Fruit fly (Drosophila melanogaster) whole organism, embryonic: ENCODE measurements around the gene Cyp311a1.

Experiments
- Antp ChIP-seq: fragments of 200-800 bp; sonication (Bioruptor generic); optimal IDR thresholded peaks from 3 replicates; lab custom pipeline; 2016; ENCODE audit warnings: missing biosample characterization, missing genetic modification characterization
- Atf3 ChIP-seq: fragments of 200-800 bp; sonication (Bioruptor generic); optimal IDR thresholded peaks from 3 replicates; lab custom pipeline; 2016; ENCODE audit warnings: missing biosample characterization, missing genetic modification characterization
- Blimp-1 ChIP-seq: fragments of 200-800 bp; sonication (Bioruptor generic); optimal IDR thresholded peaks from 3 replicates; lab custom pipeline; 2018; ENCODE audit warnings: missing biosample characterization, missing genetic modification characterization, mild to moderate bottlenecking, moderate library complexity, missing genetic modification reagents
- CG10979 ChIP-seq: fragments of 200-800 bp; sonication (Bioruptor generic); optimal IDR thresholded peaks from 2 replicates; lab custom pipeline; 2018; ENCODE audit warnings: missing biosample characterization, mild to moderate bottlenecking, missing genetic modification characterization, moderate library complexity
- CG11085 ChIP-seq: fragments of 200-800 bp; sonication (Bioruptor generic); IDR thresholded peaks from 2 replicates; pipeline ENCODE4 v1.3.6; 2022; ENCODE audit warnings: missing biosample characterization, missing genetic modification characterization
- CG13287 ChIP-seq: fragments of 200-800 bp; sonication (Bioruptor generic); IDR thresholded peaks from 2 replicates; pipeline ENCODE4 v1.3.6; 2022; ENCODE audit warnings: missing biosample characterization, missing genetic modification characterization; ENCODE audit not compliant: partially characterized antibody
- CG13624 ChIP-seq: fragments of 200-800 bp; sonication (Bioruptor generic); optimal IDR thresholded peaks from 2 replicates; lab custom pipeline; 2016; ENCODE audit warnings: missing biosample characterization, missing genetic modification characterization
- CG14860 ChIP-seq: fragments of 200-800 bp; sonication (Bioruptor generic); IDR thresholded peaks from 3 replicates; pipeline ENCODE4 v1.3.6; 2022; ENCODE audit warnings: missing biosample characterization, missing genetic modification characterization; ENCODE audit not compliant: partially characterized antibody
- CG17361 ChIP-seq: fragments of 200-800 bp; sonication (Bioruptor generic); IDR thresholded peaks from 3 replicates; pipeline ENCODE4 v1.3.6; 2022; ENCODE audit warnings: missing biosample characterization, missing genetic modification characterization
- CG18599 ChIP-seq: fragments of 200-800 bp; sonication (Bioruptor generic); optimal IDR thresholded peaks from 3 replicates; lab custom pipeline; 2017; ENCODE audit warnings: missing biosample characterization, missing genetic modification characterization, mild to moderate bottlenecking, moderate library complexity, missing genetic modification reagents
- CG2678 ChIP-seq: fragments of 200-800 bp; sonication (Bioruptor generic); optimal IDR thresholded peaks from 3 replicates; lab custom pipeline; 2019; ENCODE audit warnings: missing biosample characterization, mild to moderate bottlenecking, missing genetic modification characterization, moderate library complexity
- CG30403 ChIP-seq: fragments of 200-800 bp; sonication (Bioruptor generic); optimal IDR thresholded peaks from 3 replicates; lab custom pipeline; 2016; ENCODE audit warnings: missing biosample characterization, missing genetic modification characterization
- CG33557 ChIP-seq: fragments of 200-800 bp; sonication (Bioruptor generic); optimal IDR thresholded peaks from 2 replicates; lab custom pipeline; 2019; ENCODE audit warnings: missing biosample characterization, mild to moderate bottlenecking, missing genetic modification characterization, moderate library complexity
- CG4424 ChIP-seq: fragments of 200-800 bp; sonication (Bioruptor generic); optimal IDR thresholded peaks from 3 replicates; lab custom pipeline; 2016; ENCODE audit warnings: missing biosample characterization, missing genetic modification characterization
- CG4820 ChIP-seq: fragments of 200-800 bp; sonication (Bioruptor generic); optimal IDR thresholded peaks from 3 replicates; lab custom pipeline; 2016; ENCODE audit warnings: missing biosample characterization, missing genetic modification characterization
- CG6689 ChIP-seq: fragments of 200-800 bp; sonication (Bioruptor generic); IDR thresholded peaks from 2 replicates; pipeline ENCODE4 v1.3.6; 2022; ENCODE audit warnings: missing biosample characterization, missing genetic modification characterization
- CG7839 ChIP-seq: fragments of 200-800 bp; sonication (Bioruptor generic); optimal IDR thresholded peaks from 3 replicates; lab custom pipeline; 2018; ENCODE audit warnings: missing biosample characterization, mild to moderate bottlenecking, missing genetic modification characterization, moderate library complexity
- CHES-1-like ChIP-seq: fragments of 200-800 bp; sonication (Bioruptor generic); optimal IDR thresholded peaks from 2 replicates; lab custom pipeline; 2016; ENCODE audit warnings: missing biosample characterization, missing genetic modification characterization
- Dp ChIP-seq: fragments of 200-800 bp; sonication (Bioruptor generic); optimal IDR thresholded peaks from 2 replicates; lab custom pipeline; 2018; ENCODE audit warnings: missing biosample characterization, mild to moderate bottlenecking, missing genetic modification characterization, moderate library complexity
- Drgx ChIP-seq: fragments of 200-800 bp; sonication (Bioruptor generic); IDR thresholded peaks from 2 replicates; pipeline ENCODE4 v1.3.6; 2022; ENCODE audit warnings: missing biosample characterization, missing genetic modification characterization
- E2f1 ChIP-seq: fragments of 200-800 bp; sonication (Bioruptor generic); IDR thresholded peaks from 2 replicates; pipeline ENCODE4 v1.3.6; 2022; ENCODE audit warnings: missing biosample characterization, missing genetic modification characterization
- H15 ChIP-seq: fragments of 200-800 bp; sonication (Bioruptor generic); IDR thresholded peaks from 3 replicates; pipeline ENCODE4 v1.3.6; 2022; ENCODE audit warnings: missing biosample characterization, missing genetic modification characterization
- HLHmδ ChIP-seq: fragments of 200-800 bp; sonication (Bioruptor generic); optimal IDR thresholded peaks from 2 replicates; lab custom pipeline; 2018; ENCODE audit warnings: missing biosample characterization, mild to moderate bottlenecking, missing genetic modification characterization, moderate library complexity
- MESR4 ChIP-seq: fragments of 200-800 bp; sonication (Bioruptor generic); optimal IDR thresholded peaks from 2 replicates; lab custom pipeline; 2018; ENCODE audit warnings: missing biosample characterization, mild to moderate bottlenecking, missing genetic modification characterization, moderate library complexity
- Med ChIP-seq: fragments of 200-800 bp; sonication (Bioruptor generic); peaks from one replicate; lab custom pipeline; 2016; ENCODE audit warnings: missing biosample characterization, missing genetic modification characterization, mild to moderate bottlenecking, inconsistent platforms, moderate library complexity
- Oaz ChIP-seq: fragments of 200-800 bp; sonication (Bioruptor generic); IDR thresholded peaks from 2 replicates; pipeline ENCODE4 v1.3.6; 2022; ENCODE audit warnings: missing biosample characterization, missing genetic modification characterization
- Optix ChIP-seq: fragments of 200-800 bp; sonication (Bioruptor generic); IDR thresholded peaks from 3 replicates; pipeline ENCODE4 v1.3.6; 2022; ENCODE audit warnings: missing biosample characterization, missing genetic modification characterization
- Xbp1 ChIP-seq: fragments of 200-800 bp; sonication (Bioruptor generic); optimal IDR thresholded peaks from 3 replicates; lab custom pipeline; 2016; ENCODE audit warnings: missing biosample characterization, mild to moderate bottlenecking, missing genetic modification characterization
- aop ChIP-seq: fragments of 200-800 bp; sonication (Bioruptor generic); IDR thresholded peaks from 2 replicates; pipeline ENCODE4 v1.3.6; 2022; ENCODE audit warnings: missing biosample characterization, missing genetic modification characterization
- az2 ChIP-seq: fragments of 200-800 bp; sonication (Bioruptor generic); optimal IDR thresholded peaks from 3 replicates; lab custom pipeline; 2016; ENCODE audit warnings: missing biosample characterization, missing genetic modification characterization
- bsh ChIP-seq, 2 experiments: fragments of 200-800 bp; sonication (Bioruptor generic); optimal IDR thresholded peaks; 2 replicates each; lab custom pipeline; 2017 to 2018; ENCODE audit warnings: mild to moderate bottlenecking in 2 of 2, missing biosample characterization in 2 of 2, missing genetic modification characterization in 2 of 2, moderate library complexity in 1 of 2
- chif ChIP-seq, 2 experiments: fragments of 200-800 bp; sonication (Bioruptor generic); optimal IDR thresholded peaks; 3 replicates each; lab custom pipeline; 2016; ENCODE audit warnings: missing biosample characterization in 2 of 2, missing genetic modification characterization in 2 of 2
- cwo ChIP-seq: fragments of 200-800 bp; sonication (Bioruptor generic); optimal IDR thresholded peaks from 3 replicates; lab custom pipeline; 2017; ENCODE audit warnings: missing biosample characterization, missing genetic modification characterization, mild to moderate bottlenecking, moderate library complexity, missing genetic modification reagents
- dmrt99B ChIP-seq: fragments of 200-800 bp; sonication (Bioruptor generic); optimal IDR thresholded peaks from 2 replicates; lab custom pipeline; 2018; ENCODE audit warnings: missing biosample characterization, mild to moderate bottlenecking, missing genetic modification characterization, moderate library complexity
- dpn ChIP-seq, 2 experiments: fragments of 200-800 bp; sonication (Bioruptor generic); optimal IDR thresholded peaks; 3 replicates each; lab custom pipeline; 2016; ENCODE audit warnings: missing biosample characterization in 2 of 2, missing genetic modification characterization in 2 of 2
- fd102C ChIP-seq: fragments of 200-800 bp; sonication (Bioruptor generic); optimal IDR thresholded peaks from 2 replicates; lab custom pipeline; 2018; ENCODE audit warnings: missing biosample characterization, mild to moderate bottlenecking, missing genetic modification characterization, moderate library complexity
- gem ChIP-seq: fragments of 200-800 bp; sonication (Bioruptor generic); optimal IDR thresholded peaks from 2 replicates; lab custom pipeline; 2019; ENCODE audit warnings: missing biosample characterization, mild to moderate bottlenecking, missing genetic modification characterization, moderate library complexity
- grn ChIP-seq: fragments of 200-800 bp; sonication (Bioruptor generic); optimal IDR thresholded peaks from 3 replicates; lab custom pipeline; 2017; ENCODE audit warnings: missing biosample characterization, missing genetic modification characterization
- ind ChIP-seq: fragments of 200-800 bp; sonication (Bioruptor generic); optimal IDR thresholded peaks from 3 replicates; lab custom pipeline; 2016; ENCODE audit warnings: missing biosample characterization, missing genetic modification characterization
- kni ChIP-seq: fragments of 200-800 bp; sonication (Bioruptor generic); optimal IDR thresholded peaks from 3 replicates; lab custom pipeline; 2017; ENCODE audit warnings: mild to moderate bottlenecking, missing biosample characterization, missing genetic modification reagents, missing genetic modification characterization
- lola ChIP-seq, 3 experiments: fragments of >200 bp in 2 of 3; fragments of 200-800 bp in 1 of 3; sonication (Bioruptor generic) in 1 of 3; optimal IDR thresholded peaks; 2 replicates each; lab custom pipeline; 2017 to 2019; ENCODE audit warnings: missing biosample characterization in 3 of 3, missing genetic modification characterization in 3 of 3, mild to moderate bottlenecking in 1 of 3, moderate library complexity in 1 of 3
- mam ChIP-seq: fragments of 200-800 bp; sonication (Bioruptor generic); optimal IDR thresholded peaks from 3 replicates; lab custom pipeline; 2016; ENCODE audit warnings: missing biosample characterization, missing genetic modification characterization
- nerfin-1 ChIP-seq: fragments of 200-800 bp; sonication (Bioruptor generic); optimal IDR thresholded peaks from 3 replicates; lab custom pipeline; 2019; ENCODE audit warnings: missing biosample characterization, mild to moderate bottlenecking, missing genetic modification characterization, moderate library complexity
- prd ChIP-seq, 3 experiments: fragments of >200 bp in 2 of 3; fragments of 200-800 bp in 1 of 3; sonication (Bioruptor generic) in 1 of 3; optimal IDR thresholded peaks in 2 of 3; IDR thresholded peaks in 1 of 3; 2 replicates in 2 of 3; 3 replicates in 1 of 3; pipeline versions ENCODE4 v1.3.6 to Lab custom; 2017 to 2022; ENCODE audit warnings: missing biosample characterization in 1 of 3, missing genetic modification characterization in 1 of 3
- sens ChIP-seq: fragments of 200-800 bp; sonication (Bioruptor generic); peaks from one replicate; lab custom pipeline; 2016; ENCODE audit warnings: missing biosample characterization, missing genetic modification characterization
- tin ChIP-seq: fragments of 200-800 bp; sonication (Bioruptor generic); optimal IDR thresholded peaks from 3 replicates; lab custom pipeline; 2016; ENCODE audit warnings: missing biosample characterization, missing genetic modification characterization
- ttk ChIP-seq: fragments of 200-800 bp; sonication (Bioruptor generic); IDR thresholded peaks from 2 replicates; pipeline ENCODE4 v2.1.2; 2022; ENCODE audit warnings: missing biosample characterization, missing genetic modification characterization
- unpg ChIP-seq: fragments of 200-800 bp; sonication (Bioruptor generic); optimal IDR thresholded peaks from 3 replicates; lab custom pipeline; 2018; ENCODE audit warnings: missing biosample characterization, mild to moderate bottlenecking, missing genetic modification characterization, moderate library complexity
- vvl ChIP-seq: fragments of 200-800 bp; sonication (Bioruptor generic); IDR thresholded peaks from 2 replicates; pipeline ENCODE4 v1.3.6; 2022; ENCODE audit warnings: missing biosample characterization, missing genetic modification characterization

Cyp311a1 gene

DNA sequence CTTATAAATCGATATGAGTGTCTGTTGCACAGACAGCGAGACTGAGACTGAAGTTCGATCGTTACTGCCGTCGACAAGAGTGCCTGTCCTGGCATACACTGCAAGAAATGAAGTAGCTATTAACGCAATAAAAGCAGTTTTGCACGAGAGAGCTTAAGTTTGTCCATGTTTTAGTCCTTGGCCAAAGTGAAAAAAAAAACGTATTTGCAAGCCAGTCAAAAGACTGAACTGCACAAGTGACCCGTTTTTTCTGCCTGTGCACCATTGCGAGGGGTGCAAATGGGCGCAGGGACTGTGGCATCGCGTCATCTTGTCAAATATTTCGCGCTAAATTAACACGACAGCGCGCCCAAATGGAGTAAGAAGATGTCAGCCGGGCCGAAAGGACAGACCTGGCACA, 44.3 kb upstream of the Cyp311a1 start:
- TF ChIP-seq dmrt99B (peak; percentile 6), vvl (GFP tag; lab: Robert Waterston, UW) (peak; percentile 15; the same call in 1 of the 2 replicates), unpg (GFP tag; lab: Kevin White, UChicago) (peak; percentile 10), Optix (GFP tag; lab: Robert Waterston, UW) (0 out of 3 replicates have a peak, but pooled peaks have one; percentile 38), CG7839 (tag; lab: Kevin White, UChicago) (peak; percentile 26), CG4820 (GFP tag; lab: Kevin White, UChicago) (peak; percentile 3), HLHmδ (GFP tag; lab: Kevin White, UChicago) (no peak), sens (GFP tag; lab: Kevin White, UChicago) (peak; percentile 75), CG30403 (peak; percentile 4), E2f1 (GFP tag; lab: Robert Waterston, UW) (no peak), chif (GFP tag; optimal IDR thresholded peaks at IDR 0.05; lab: Kevin White, UChicago) (peak in 1 of 2 experiments; percentile 15), Dp (no peak), CG33557 (no peak), CG4424 (GFP tag; lab: Kevin White, UChicago) (no peak), Atf3 (peak; percentile 16), dpn (GFP tag; optimal IDR thresholded peaks at IDR 0.05; lab: Kevin White, UChicago) (peak in 1 of 2 experiments; percentile 4), Drgx (GFP tag; lab: Robert Waterston, UW) (no peak), Antp (GFP tag; lab: Kevin White, UChicago) (peak; percentile 45), grn (GFP tag; lab: Kevin White, UChicago) (no peak), fd102C (GFP tag; lab: Kevin White, UChicago) (no peak), cwo (GFP tag; lab: Kevin White, UChicago) (no peak), Xbp1 (GFP tag; lab: Kevin White, UChicago) (peak; percentile 23), tin (GFP tag; lab: Kevin White, UChicago) (peak; percentile 6), Oaz (no peak), CG6689 (GFP tag; lab: Robert Waterston, UW) (peak; percentile 24; the same call in 1 of the 2 replicates), CG11085 (GFP tag; lab: Robert Waterston, UW) (no peak), CG2678 (tag; lab: Kevin White, UChicago) (peak; percentile 7), CG18599 (GFP tag; lab: Kevin White, UChicago) (peak; percentile 10), CG13624 (GFP tag; lab: Kevin White, UChicago) (no peak), CG10979 (peak; percentile 34), az2 (GFP tag; lab: Kevin White, UChicago) (peak; percentile 2), CG17361 (GFP tag; lab: Robert Waterston, UW) (no peak), prd (optimal IDR thresholded peaks at IDR 0.05; lab: Kevin White, UChicago) (no peak), prd (GFP tag; IDR thresholded peaks at IDR 0.05; lab: Robert Waterston, UW) (peak; percentile 54; the same call in 2 of the 3 replicates), Blimp-1 (GFP tag; lab: Kevin White, UChicago) (peak; percentile 12), CG14860 (GFP tag; lab: Robert Waterston, UW) (no peak), ttk (GFP tag; lab: Robert Waterston, UW) (0 out of 2 replicates have a peak, but pooled peaks have one; percentile 20), CHES-1-like (GFP tag; lab: Kevin White, UChicago) (no peak), CG13287 (GFP tag; lab: Robert Waterston, UW) (no peak), aop (no peak), MESR4 (GFP tag; lab: Kevin White, UChicago) (no peak), Med (GFP tag; lab: Kevin White, UChicago) (peak; percentile 77), kni (GFP tag; lab: Kevin White, UChicago) (no peak), H15 (GFP tag; lab: Robert Waterston, UW) (no peak), mam (no peak), ind (peak; percentile 34), bsh (GFP tag; optimal IDR thresholded peaks at IDR 0.05; lab: Kevin White, UChicago) (peak in 1 of 2 experiments; percentile 38), nerfin-1 (no peak), gem (tag; lab: Kevin White, UChicago) (peak; percentile 40), lola (GFP tag; optimal IDR thresholded peaks at IDR 0.05; lab: Kevin White, UChicago) (peak in 1 of 3 experiments; percentile 22)
